Fruit fly (Drosophila melanogaster) whole organism, embryonic: ENCODE data around the gene Spn38F.
A peak's percentile ranks its signal among the peaks of the same experiment; 100 is the strongest.

Source experiments
- Ada2b ChIP-seq: fragments of 200-800 bp; sonication (Bioruptor generic); IDR thresholded peaks from 2 replicates; pipeline ENCODE4 v1.3.6; 2022; ENCODE audit warnings: missing biosample characterization, missing genetic modification characterization
- Adf1 ChIP-seq: fragments of 200-800 bp; sonication (Bioruptor generic); IDR thresholded peaks from 2 replicates; pipeline ENCODE4 v1.3.6; 2022; ENCODE audit warnings: missing biosample characterization, missing genetic modification characterization
- Asciz ChIP-seq: fragments of 200-800 bp; sonication (Bioruptor generic); optimal IDR thresholded peaks from 2 replicates; lab custom pipeline; 2017; ENCODE audit warnings: missing biosample characterization, mild to moderate bottlenecking, missing genetic modification characterization, missing genetic modification reagents
- CG11398 ChIP-seq: fragments of 200-800 bp; sonication (Bioruptor generic); optimal IDR thresholded peaks from 2 replicates; lab custom pipeline; 2016; ENCODE audit warnings: missing biosample characterization, missing genetic modification characterization
- CG11560 ChIP-seq: fragments of 200-800 bp; sonication (Bioruptor generic); IDR thresholded peaks from 3 replicates; pipeline ENCODE4 v1.3.6; 2022; ENCODE audit warnings: missing biosample characterization, missing genetic modification characterization
- CG13775 ChIP-seq: fragments of 200-800 bp; sonication (Bioruptor generic); optimal IDR thresholded peaks from 3 replicates; lab custom pipeline; 2017; ENCODE audit warnings: missing biosample characterization, mild to moderate bottlenecking, missing genetic modification characterization
- CG14050 ChIP-seq: fragments of 200-800 bp; sonication (Bioruptor generic); IDR thresholded peaks from 3 replicates; pipeline ENCODE4 v1.3.6; 2022; ENCODE audit warnings: missing biosample characterization, missing genetic modification characterization
- CG15073 ChIP-seq: fragments of 200-800 bp; sonication (Bioruptor generic); optimal IDR thresholded peaks from 2 replicates; lab custom pipeline; 2016; ENCODE audit warnings: missing biosample characterization, missing genetic modification characterization
- CG15601 ChIP-seq: fragments of 200-800 bp; sonication (Bioruptor generic); optimal IDR thresholded peaks from 3 replicates; lab custom pipeline; 2019; ENCODE audit warnings: missing biosample characterization, mild to moderate bottlenecking, missing genetic modification characterization, moderate library complexity
- CG1792 ChIP-seq: fragments of 200-800 bp; sonication (Bioruptor generic); optimal IDR thresholded peaks from 2 replicates; lab custom pipeline; 2016; ENCODE audit warnings: missing biosample characterization, missing genetic modification characterization
- CG18011 ChIP-seq: fragments of 200-800 bp; sonication (Bioruptor generic); optimal IDR thresholded peaks from 2 replicates; lab custom pipeline; 2017; ENCODE audit warnings: missing biosample characterization, missing genetic modification characterization, mild to moderate bottlenecking, moderate library complexity, missing genotype
- CG18599 ChIP-seq: fragments of 200-800 bp; sonication (Bioruptor generic); optimal IDR thresholded peaks from 3 replicates; lab custom pipeline; 2017; ENCODE audit warnings: missing biosample characterization, missing genetic modification characterization, mild to moderate bottlenecking, moderate library complexity, missing genetic modification reagents
- CG2678 ChIP-seq: fragments of 200-800 bp; sonication (Bioruptor generic); optimal IDR thresholded peaks from 3 replicates; lab custom pipeline; 2019; ENCODE audit warnings: missing biosample characterization, mild to moderate bottlenecking, missing genetic modification characterization, moderate library complexity
- CG30020 ChIP-seq: fragments of 200-800 bp; optimal IDR thresholded peaks from 2 replicates; lab custom pipeline; 2019; ENCODE audit warnings: missing biosample characterization, mild to moderate bottlenecking, missing genetic modification characterization, moderate library complexity
- CG30431 ChIP-seq: fragments of 200-800 bp; sonication (Bioruptor generic); optimal IDR thresholded peaks from 2 replicates; lab custom pipeline; 2017; ENCODE audit warnings: missing biosample characterization, missing genetic modification characterization
- CG31365 ChIP-seq: fragments of 200-800 bp; sonication (Bioruptor generic); optimal IDR thresholded peaks from 2 replicates; lab custom pipeline; 2018; ENCODE audit warnings: missing biosample characterization, mild to moderate bottlenecking, missing genetic modification characterization
- CG33213 ChIP-seq: fragments of 200-800 bp; sonication (Bioruptor generic); optimal IDR thresholded peaks from 3 replicates; lab custom pipeline; 2016; ENCODE audit warnings: missing biosample characterization, missing genetic modification characterization
- CG33557 ChIP-seq: fragments of 200-800 bp; sonication (Bioruptor generic); optimal IDR thresholded peaks from 2 replicates; lab custom pipeline; 2019; ENCODE audit warnings: missing biosample characterization, mild to moderate bottlenecking, missing genetic modification characterization, moderate library complexity
- CG34422 ChIP-seq: fragments of 200-800 bp; sonication (Bioruptor generic); IDR thresholded peaks from 3 replicates; pipeline ENCODE4 v1.3.6; 2022; ENCODE audit warnings: missing biosample characterization, missing genetic modification characterization
- CG3847 ChIP-seq: fragments of 200-800 bp; sonication (Bioruptor generic); IDR thresholded peaks from 2 replicates; pipeline ENCODE4 v1.3.6; 2022; ENCODE audit warnings: missing biosample characterization, missing genetic modification characterization
- CG4820 ChIP-seq: fragments of 200-800 bp; sonication (Bioruptor generic); optimal IDR thresholded peaks from 3 replicates; lab custom pipeline; 2016; ENCODE audit warnings: missing biosample characterization, missing genetic modification characterization
- CG5180 ChIP-seq: fragments of 200-800 bp; sonication (Bioruptor generic); optimal IDR thresholded peaks from 3 replicates; lab custom pipeline; 2017; ENCODE audit warnings: missing biosample characterization, missing genetic modification characterization, mild to moderate bottlenecking, moderate library complexity, missing genetic modification reagents
- CG5953 ChIP-seq: fragments of 200-800 bp; sonication (Bioruptor generic); IDR thresholded peaks from 2 replicates; pipeline ENCODE4 v1.3.6; 2022; ENCODE audit warnings: missing biosample characterization, missing genetic modification characterization
- CG8924 ChIP-seq: fragments of 200-800 bp; optimal IDR thresholded peaks from 3 replicates; lab custom pipeline; 2019; ENCODE audit warnings: missing biosample characterization, mild to moderate bottlenecking, missing genetic modification characterization, moderate library complexity
- CoRest ChIP-seq: fragments of 200-800 bp; sonication (Bioruptor generic); optimal IDR thresholded peaks from 3 replicates; lab custom pipeline; 2018; ENCODE audit warnings: missing biosample characterization, mild to moderate bottlenecking, missing genetic modification characterization, moderate library complexity
- Dip3 ChIP-seq: fragments of 200-800 bp; sonication (Bioruptor generic); optimal IDR thresholded peaks from 3 replicates; lab custom pipeline; 2016; ENCODE audit warnings: missing biosample characterization, missing genetic modification characterization
- Doc2 ChIP-seq: fragments of 200-800 bp; sonication (Bioruptor generic); IDR thresholded peaks from 2 replicates; pipeline ENCODE4 v1.3.6; 2022; ENCODE audit warnings: missing biosample characterization, missing genetic modification characterization
- Hr3 ChIP-seq: fragments of 200-800 bp; sonication (Bioruptor generic); optimal IDR thresholded peaks from 3 replicates; lab custom pipeline; 2016; ENCODE audit warnings: missing biosample characterization, missing genetic modification characterization
- Hr39 ChIP-seq: fragments of >200 bp; optimal IDR thresholded peaks from 2 replicates; lab custom pipeline; 2017
- Hr51 ChIP-seq, 2 experiments: fragments of 200-800 bp; sonication (Bioruptor generic); optimal IDR thresholded peaks; 2 replicates in 1 of 2; 3 replicates in 1 of 2; lab custom pipeline; 2016 to 2018; ENCODE audit warnings: missing biosample characterization in 2 of 2, missing genetic modification characterization in 2 of 2, mild to moderate bottlenecking in 1 of 2, moderate library complexity in 1 of 2
- Lim3 ChIP-seq: fragments of 200-800 bp; sonication (Bioruptor generic); IDR thresholded peaks from 2 replicates; pipeline ENCODE4 v1.3.6; 2022; ENCODE audit warnings: missing biosample characterization, missing genetic modification characterization
- NfI ChIP-seq: fragments of 200-800 bp; sonication (Bioruptor generic); optimal IDR thresholded peaks from 3 replicates; lab custom pipeline; 2018; ENCODE audit warnings: missing biosample characterization, mild to moderate bottlenecking, missing genetic modification characterization, moderate library complexity
- Spps ChIP-seq: fragments of 200-800 bp; sonication (Bioruptor generic); optimal IDR thresholded peaks from 2 replicates; lab custom pipeline; 2018; ENCODE audit warnings: missing biosample characterization, mild to moderate bottlenecking, missing genetic modification characterization
- aop ChIP-seq: fragments of 200-800 bp; sonication (Bioruptor generic); IDR thresholded peaks from 2 replicates; pipeline ENCODE4 v1.3.6; 2022; ENCODE audit warnings: missing biosample characterization, missing genetic modification characterization
- bbx ChIP-seq: fragments of 200-800 bp; sonication (Bioruptor generic); IDR thresholded peaks from 2 replicates; pipeline ENCODE4 v1.3.6; 2022; ENCODE audit warnings: missing biosample characterization, missing genetic modification characterization; ENCODE audit not compliant: partially characterized antibody
- caup ChIP-seq: fragments of 200-800 bp; sonication (Bioruptor generic); optimal IDR thresholded peaks from 3 replicates; lab custom pipeline; 2017; ENCODE audit warnings: missing biosample characterization, mild to moderate bottlenecking, missing genetic modification characterization, moderate library complexity; ENCODE audit not compliant: severe bottlenecking
- crol ChIP-seq: fragments of 200-800 bp; sonication (Bioruptor generic); IDR thresholded peaks from 2 replicates; pipeline ENCODE4 v1.3.6; 2022; ENCODE audit warnings: missing biosample characterization, missing genetic modification characterization
- dm ChIP-seq: fragments of 200-800 bp; sonication (Bioruptor generic); optimal IDR thresholded peaks from 3 replicates; lab custom pipeline; 2016; ENCODE audit warnings: missing biosample characterization, missing genetic modification characterization
- eve ChIP-seq, 2 experiments: fragments of >200 bp; optimal IDR thresholded peaks; 2 replicates each; lab custom pipeline; 2017; ENCODE audit warnings: missing biosample characterization in 2 of 2, missing genetic modification characterization in 2 of 2
- fd64A ChIP-seq: fragments of 200-800 bp; sonication (Bioruptor generic); optimal IDR thresholded peaks from 3 replicates; lab custom pipeline; 2018; ENCODE audit warnings: missing biosample characterization, mild to moderate bottlenecking, missing genetic modification characterization
- gem ChIP-seq: fragments of 200-800 bp; sonication (Bioruptor generic); optimal IDR thresholded peaks from 2 replicates; lab custom pipeline; 2019; ENCODE audit warnings: missing biosample characterization, mild to moderate bottlenecking, missing genetic modification characterization, moderate library complexity
- gfzf ChIP-seq: fragments of 200-800 bp; sonication (Bioruptor generic); optimal IDR thresholded peaks from 2 replicates; lab custom pipeline; 2016; ENCODE audit warnings: missing biosample characterization, mild to moderate bottlenecking, missing genetic modification characterization, moderate library complexity
- gro ChIP-seq: fragments of 200-800 bp; sonication (Bioruptor generic); optimal IDR thresholded peaks from 2 replicates; lab custom pipeline; 2016; ENCODE audit warnings: missing biosample characterization, missing genetic modification characterization
- kah ChIP-seq: fragments of 200-800 bp; sonication (Bioruptor generic); optimal IDR thresholded peaks from 2 replicates; lab custom pipeline; 2018; ENCODE audit warnings: missing biosample characterization, mild to moderate bottlenecking, missing genetic modification characterization
- mam ChIP-seq: fragments of 200-800 bp; sonication (Bioruptor generic); optimal IDR thresholded peaks from 3 replicates; lab custom pipeline; 2016; ENCODE audit warnings: missing biosample characterization, missing genetic modification characterization
- nau ChIP-seq: fragments of 200-800 bp; sonication (Bioruptor generic); optimal IDR thresholded peaks from 3 replicates; lab custom pipeline; 2017; ENCODE audit warnings: missing biosample characterization, mild to moderate bottlenecking, missing genetic modification characterization, missing genetic modification reagents
- nom ChIP-seq: fragments of 200-800 bp; sonication (Bioruptor generic); optimal IDR thresholded peaks from 2 replicates; lab custom pipeline; 2017; ENCODE audit warnings: missing biosample characterization, missing genetic modification characterization, mild to moderate bottlenecking, moderate library complexity, missing genetic modification reagents
- shn ChIP-seq: fragments of 200-800 bp; sonication (Bioruptor generic); optimal IDR thresholded peaks from 3 replicates; lab custom pipeline; 2016; ENCODE audit warnings: missing biosample characterization, missing genetic modification characterization
- stc ChIP-seq: fragments of 200-800 bp; sonication (Bioruptor generic); IDR thresholded peaks from 2 replicates; pipeline ENCODE4 v1.3.6; 2022; ENCODE audit warnings: missing biosample characterization, missing genetic modification characterization
- wdn ChIP-seq: fragments of 200-800 bp; sonication (Bioruptor generic); IDR thresholded peaks from 2 replicates; pipeline ENCODE4 v1.3.6; 2022; ENCODE audit warnings: missing biosample characterization, missing genetic modification characterization
- wor ChIP-seq: fragments of 200-800 bp; sonication (Bioruptor generic); IDR thresholded peaks from 2 replicates; pipeline ENCODE4 v1.3.6; 2022; ENCODE audit warnings: missing biosample characterization, missing genetic modification characterization
- zfh1 ChIP-seq: fragments of 200-800 bp; sonication (Bioruptor generic); IDR thresholded peaks from 3 replicates; pipeline ENCODE4 v1.3.6; 2022; ENCODE audit warnings: missing biosample characterization, missing genetic modification characterization

Gene Spn38F

DNA sequence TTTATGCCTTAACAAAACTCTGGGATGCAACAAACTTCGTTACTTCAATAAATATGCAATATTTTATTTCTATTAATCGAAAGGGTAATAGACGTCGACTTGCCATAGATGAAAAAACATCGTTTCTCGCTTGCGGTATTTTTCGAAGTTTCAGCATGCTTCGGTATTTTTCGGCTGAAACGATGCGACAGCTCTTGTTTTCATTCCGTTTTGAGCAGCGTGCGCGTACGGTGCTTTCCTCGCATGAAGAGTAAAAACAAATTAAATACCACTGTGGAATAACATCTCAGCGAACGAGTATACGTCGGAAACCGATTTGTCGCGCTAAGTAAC, 40.3 kb downstream of the Spn38F start, which contains the start of gene CG9328 (continued):
- TF ChIP-seq shn (GFP tag; lab: Kevin White, UChicago) (peak; percentile 33), mam (GFP tag; lab: Kevin White, UChicago) (peak; percentile 25), zfh1 (GFP tag; lab: Robert Waterston, UW) (0 out of 3 replicates have a peak, but pooled peaks have one; percentile 34), CG13775 (no peak), CG3847 (no peak), CG18599 (GFP tag; lab: Kevin White, UChicago) (peak; percentile 72), CG34422 (GFP tag; lab: Robert Waterston, UW) (peak; percentile 67; the same call in 1 of the 3 replicates), wdn (GFP tag; lab: Robert Waterston, UW) (no peak), caup (GFP tag; lab: Kevin White, UChicago) (peak; percentile 53), Adf1 (GFP tag; lab: Robert Waterston, UW) (peak; percentile 47; the same call in 1 of the 2 replicates), CG1792 (no peak), Dip3 (GFP tag; lab: Kevin White, UChicago) (no peak), CG33213 (GFP tag; lab: Kevin White, UChicago) (peak; percentile 44), nau (GFP tag; lab: Kevin White, UChicago) (no peak), CG4820 (GFP tag; lab: Kevin White, UChicago) (no peak), CG5180 (no peak), Hr39 (no peak), Ada2b (GFP tag; lab: Robert Waterston, UW) (no peak), aop (GFP tag; lab: Robert Waterston, UW) (no peak), CG33557 (GFP tag; lab: Kevin White, UChicago) (peak; percentile 18), CG8924 (peak; percentile 46), CG15073 (GFP tag; lab: Kevin White, UChicago) (no peak), CG14050 (GFP tag; lab: Robert Waterston, UW) (peak; percentile 28; the same call in 1 of the 3 replicates), Spps (tag; lab: Kevin White, UChicago) (peak; percentile 12), CG31365 (tag; lab: Kevin White, UChicago) (no peak), crol (no peak), Lim3 (GFP tag; lab: Robert Waterston, UW) (no peak), NfI (peak; percentile 3), Hr3 (GFP tag; lab: Kevin White, UChicago) (peak; percentile 17), Asciz (GFP tag; lab: Kevin White, UChicago) (no peak), Hr51 (GFP tag; optimal IDR thresholded peaks at IDR 0.05; lab: Kevin White, UChicago) (peak in 1 of 2 experiments; percentile 28), gem (tag; lab: Kevin White, UChicago) (peak; percentile 66), CG11398 (GFP tag; lab: Kevin White, UChicago) (no peak), bbx (GFP tag; lab: Robert Waterston, UW) (peak; percentile 78), Doc2 (GFP tag; lab: Robert Waterston, UW) (no peak), CG15601 (tag; lab: Kevin White, UChicago) (peak; percentile 0), wor (GFP tag; lab: Robert Waterston, UW) (no peak), eve (GFP tag; optimal IDR thresholded peaks at IDR 0.05; lab: Kevin White, UChicago) (no peak), dm (GFP tag; lab: Kevin White, UChicago) (peak; percentile 55), CG11560 (no peak), fd64A (GFP tag; lab: Kevin White, UChicago) (no peak), stc (GFP tag; lab: Robert Waterston, UW) (peak; percentile 62; the same call in 1 of the 2 replicates), CG2678 (peak; percentile 53), CoRest (tag; lab: Kevin White, UChicago) (peak; percentile 37), CG18011 (GFP tag; lab: Kevin White, UChicago) (no peak), gfzf (GFP tag; lab: Kevin White, UChicago) (peak; percentile 64), CG30431 (no peak), nom (GFP tag; lab: Kevin White, UChicago) (peak; percentile 35), CG5953 (GFP tag; lab: Robert Waterston, UW) (no peak), CG30020 (tag; lab: Kevin White, UChicago) (peak; percentile 0), kah (GFP tag; lab: Kevin White, UChicago) (peak; percentile 39), gro (GFP tag; lab: Kevin White, UChicago) (peak; percentile 77)
